Worm (Caenorhabditis elegans): Measurements from ENCODE around the gene srab-6.

Gene srab-6

DNA sequence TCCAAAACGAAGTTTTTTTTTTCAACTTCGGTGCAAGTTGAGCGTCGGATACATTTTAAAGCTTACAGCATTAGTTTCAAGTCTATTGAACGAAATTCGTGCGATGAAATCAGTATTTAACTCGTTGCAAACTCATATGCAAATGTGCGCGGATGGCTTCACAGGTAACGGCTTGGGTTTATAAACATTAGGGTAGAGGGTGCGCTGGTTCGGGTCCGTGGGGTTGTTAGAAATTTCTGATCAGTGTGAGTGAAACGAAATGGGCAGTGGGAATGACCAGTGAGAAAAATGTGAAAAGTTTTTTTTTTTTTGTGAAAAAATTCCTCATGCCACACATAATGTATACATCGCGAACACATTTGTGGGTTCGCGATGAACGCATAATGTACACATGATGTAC lies 11.4 kb upstream of the srab-6 start (continued):
- no peak for TF ChIP-seq dve-1 (tag; optimal IDR thresholded peaks at IDR 0.05; ENCODE audit: insufficient read depth)
- TF ChIP-seq unc-62 (GFP tag; optimal IDR thresholded peaks at IDR 0.05 in 1 of 2) = peak in 1 of 2 experiments; percentile 44
- no peak for TF ChIP-seq unc-62 (tag; optimal IDR thresholded peaks at IDR 0.05)
- TF ChIP-seq lsy-2 (tag; optimal IDR thresholded peaks at IDR 0.05) = no peak
- TF ChIP-seq F44E2.7 (GFP tag; IDR thresholded peaks at IDR 0.05) = no peak
- no peak for TF ChIP-seq zip-11 (GFP tag; IDR thresholded peaks at IDR 0.05)
- no peak for TF ChIP-seq tag-97 (GFP tag; IDR thresholded peaks at IDR 0.05)
- TF ChIP-seq mxl-2 (GFP tag; conservative IDR thresholded peaks at IDR 0.05) = no peak
- TF ChIP-seq ZK546.5 (tag; optimal IDR thresholded peaks at IDR 0.05) = no peak
- TF ChIP-seq mes-2 (tag; optimal IDR thresholded peaks at IDR 0.05; ENCODE audit: poor library complexity, severe bottlenecking) = no peak

- TF ChIP-seq nhr-111 (GFP tag; optimal IDR thresholded peaks at IDR 0.05) (no peak), nhr-41 (GFP tag; IDR thresholded peaks at IDR 0.05) (no peak), set-16 (GFP tag; IDR thresholded peaks at IDR 0.05) (peak; percentile 62), fos-1 (tag; optimal IDR thresholded peaks at IDR 0.05) (no peak)
Measured at ce11 chrV:3162299-3162698, 10.5 kb upstream of the srab-6 start.

ce11 chrV:3159252-3159651 lies 7.5 kb upstream of the srab-6 start, which contains the start of gene C36C5.12:
C36C5.12 (minus strand) TSS chrV:3159352.
- TF ChIP-seq dpl-1 (GFP tag; optimal IDR thresholded peaks at IDR 0.05) = no peak
- no peak for TF ChIP-seq lin-38 (GFP tag; IDR thresholded peaks at IDR 0.05)

DNA sequence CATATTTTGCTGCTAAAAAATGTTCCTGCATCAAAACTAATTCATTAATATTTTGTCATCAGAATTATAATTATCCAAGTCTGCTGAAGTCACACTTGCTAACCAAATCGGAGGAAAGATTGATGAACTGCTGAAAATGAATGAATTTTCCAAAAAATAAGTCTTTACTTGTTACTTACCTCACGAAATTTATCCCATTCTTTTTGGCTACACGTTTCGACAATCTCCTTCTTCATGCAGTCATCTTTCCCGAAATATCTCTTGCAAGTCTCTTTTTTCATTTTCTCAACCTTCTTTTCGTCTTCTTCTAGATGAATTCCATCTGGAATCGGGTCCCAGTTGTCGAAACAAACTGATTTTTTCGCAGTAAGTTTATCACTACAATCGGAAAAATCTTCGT lies 6.6 kb upstream of the srab-6 start:
- TF ChIP-seq aha-1 (tag) (peak; percentile 6), unc-62 (GFP tag; optimal IDR thresholded peaks at IDR 0.05 in 1 of 2) (peak in 1 of 2 experiments; percentile 94), unc-62 (tag; optimal IDR thresholded peaks at IDR 0.05) (no peak), ceh-20 (GFP tag; IDR thresholded peaks at IDR 0.05) (no peak)

DNA sequence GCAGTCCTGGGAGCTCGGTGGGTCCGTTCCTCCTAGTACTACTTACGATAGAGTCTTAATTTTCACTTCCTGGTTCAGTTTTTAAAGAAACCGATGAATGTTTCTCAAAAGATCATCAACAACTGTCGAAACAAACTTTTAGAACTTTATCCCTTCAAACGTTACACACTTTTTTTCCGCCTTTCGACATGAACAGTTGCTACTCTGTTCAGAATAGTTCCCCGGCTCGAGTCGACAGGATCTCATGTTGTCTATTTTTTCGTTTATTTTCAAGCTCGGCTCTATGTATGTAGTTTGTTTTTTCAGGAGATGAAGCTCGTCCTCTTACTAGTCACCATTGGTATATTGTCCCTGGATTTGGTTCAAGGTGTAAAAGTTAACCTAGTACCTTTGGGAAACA lies 5.0 kb upstream of the srab-6 start, which contains the start of gene exh-1:
TSS of gene exh-1 (plus strand) at position 301 of the 400 bp plus-strand sequence.
- TF ChIP-seq unc-62 (GFP tag; optimal IDR thresholded peaks at IDR 0.05 in 1 of 2) (peak in 1 of 2 experiments; percentile 78), unc-62 (tag; optimal IDR thresholded peaks at IDR 0.05) (no peak), ceh-82 (tag; optimal IDR thresholded peaks at IDR 0.05) (no peak), cey-2 (tag; optimal IDR thresholded peaks at IDR 0.05; ENCODE audit: borderline replicate concordance, insufficient read depth) (no peak), daf-12 (tag; optimal IDR thresholded peaks at IDR 0.05) (no peak)

- TF ChIP-seq dmd-6 (GFP tag; IDR thresholded peaks at IDR 0.05) = no peak
- no peak for TF ChIP-seq lin-13 (GFP tag; optimal IDR thresholded peaks at IDR 0.05)
- no peak for TF ChIP-seq tag-97 (GFP tag; IDR thresholded peaks at IDR 0.05)
- TF ChIP-seq spr-3 (GFP tag; optimal IDR thresholded peaks at IDR 0.05) = no peak
- TF ChIP-seq ces-1 (GFP tag; optimal IDR thresholded peaks at IDR 0.05) = no peak
- TF ChIP-seq ama-1 (optimal IDR thresholded peaks at IDR 0.05) = no peak
- TF ChIP-seq daf-16 (GFP tag; optimal IDR thresholded peaks at IDR 0.05) = no peak
- no peak for TF ChIP-seq daf-16 (tag; optimal IDR thresholded peaks at IDR 0.05)
Measured at ce11 chrV:3155072-3155471, 3.3 kb upstream of the srab-6 start, which contains the start of gene srab-7. srab-7 (minus strand) TSS chrV:3155172.

DNA sequence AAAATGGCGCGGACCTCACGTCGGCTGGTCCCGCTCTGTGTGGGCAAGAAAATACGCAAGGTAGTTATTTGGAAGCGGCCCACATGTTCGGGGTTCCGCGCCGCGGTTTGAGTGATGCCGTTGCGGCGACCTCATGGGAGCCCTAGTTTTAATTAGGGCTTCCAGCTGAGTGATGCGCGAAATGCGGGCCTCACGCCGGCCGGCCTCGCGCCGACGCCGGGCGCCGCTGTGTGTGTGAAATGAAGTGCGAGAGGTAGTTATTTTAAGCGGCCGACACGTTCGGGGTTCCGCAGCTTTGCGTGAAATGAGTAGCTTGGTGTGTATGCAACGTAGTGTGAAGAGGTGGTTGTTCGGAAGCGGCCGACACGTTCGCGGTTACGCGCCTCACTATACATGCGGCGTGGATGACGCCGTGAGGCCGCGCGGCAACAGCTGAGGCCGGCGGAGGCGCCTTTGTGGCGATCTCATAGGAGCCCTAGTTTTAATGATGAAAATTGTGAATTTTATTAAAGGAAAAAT lies 1.8 kb downstream of the srab-6 start:
- TF ChIP-seq zag-1 (tag; optimal IDR thresholded peaks at IDR 0.05) (no peak), set-16 (GFP tag; IDR thresholded peaks at IDR 0.05) (peak; percentile 91), aha-1 (tag) (peak; percentile 73), nhr-41 (GFP tag; IDR thresholded peaks at IDR 0.05) (0 out of 2 replicates have a peak, but pooled peaks have one; percentile 6), saeg-2 (GFP tag; IDR thresholded peaks at IDR 0.05) (0 out of 2 replicates have a peak, but pooled peaks have one; percentile 38)

Data from whole organism, L4 larva.